Worm (Caenorhabditis elegans): ENCODE measurements around the gene oac-11.

- TF ChIP-seq zip-8 (tag; optimal IDR thresholded peaks at IDR 0.05) (no peak), ztf-11 (tag; optimal IDR thresholded peaks at IDR 0.05) (no peak), unc-39 (tag; optimal IDR thresholded peaks at IDR 0.05) (no peak)
Measured at ce11 chrII:3862053-3862452, 1.3 kb upstream of the oac-11 start.

Measured in whole organism, mixed stage, embryonic.